Worm (Caenorhabditis elegans): Measurements from ENCODE around the gene W06A7.2.

Gene W06A7.2

ce11 chrV:14854261-14854660, 32.6 kb downstream of the W06A7.2 start:
- TF ChIP-seq nhr-23 (tag; optimal IDR thresholded peaks at IDR 0.05), result no peak
- no peak for TF ChIP-seq ceh-16 (tag; optimal IDR thresholded peaks at IDR 0.05)

ce11 chrV:14855626-14856025, 34.0 kb downstream of the W06A7.2 start:
- TF ChIP-seq pha-4 (tag; optimal IDR thresholded peaks at IDR 0.05), result no peak
- TF ChIP-seq nhr-43 (tag; optimal IDR thresholded peaks at IDR 0.05; ENCODE audit: poor library complexity, severe bottlenecking), result peak; percentile 50
- peak; percentile 10 for TF ChIP-seq snpc-4 (tag; optimal IDR thresholded peaks at IDR 0.05)
- TF ChIP-seq elt-2 (tag; optimal IDR thresholded peaks at IDR 0.05), result peak; percentile 20
- TF ChIP-seq pqm-1 (tag; optimal IDR thresholded peaks at IDR 0.05), result peak; percentile 6
- no peak for TF ChIP-seq egl-27 (tag; optimal IDR thresholded peaks at IDR 0.05)
- TF ChIP-seq ceh-9 (tag; optimal IDR thresholded peaks at IDR 0.05), result no peak
- TF ChIP-seq nhr-12 (tag; optimal IDR thresholded peaks at IDR 0.05), result no peak
- no peak for TF ChIP-seq mdl-1 (tag; optimal IDR thresholded peaks at IDR 0.05)
- peak; percentile 28 for TF ChIP-seq lin-39 (tag; optimal IDR thresholded peaks at IDR 0.05)

ce11 chrV:14858503-14858902, 36.9 kb downstream of the W06A7.2 start, which contains the start of gene npr-13:
TSS of gene npr-13 (minus strand) at chrV:14858603.
- TF ChIP-seq nhr-12 (tag; optimal IDR thresholded peaks at IDR 0.05) (no peak), ceh-28 (tag; optimal IDR thresholded peaks at IDR 0.05) (no peak), nhr-67 (tag; optimal IDR thresholded peaks at IDR 0.05) (no peak)

- TF ChIP-seq nhr-11 (tag; optimal IDR thresholded peaks at IDR 0.05) (no peak), sea-2 (GFP tag; optimal IDR thresholded peaks at IDR 0.05) (no peak), nhr-76 (tag; optimal IDR thresholded peaks at IDR 0.05) (no peak), fkh-10 (GFP tag; optimal IDR thresholded peaks at IDR 0.05) (peak; percentile 76), jun-1 (tag; optimal IDR thresholded peaks at IDR 0.05) (no peak), fos-1 (tag; optimal IDR thresholded peaks at IDR 0.05) (no peak), snpc-4 (tag; optimal IDR thresholded peaks at IDR 0.05) (no peak)
These were observed 37.7 kb downstream of the W06A7.2 start for ce11 chrV:14859380-14859779.

ce11 chrV:14868181-14868580, 46.5 kb downstream of the W06A7.2 start, which contains the start of gene gcy-14:
TSS of gene gcy-14 (minus strand) at chrV:14868281.
- TF ChIP-seq ceh-82 (tag; optimal IDR thresholded peaks at IDR 0.05) (no peak), nhr-237 (tag; optimal IDR thresholded peaks at IDR 0.05) (no peak), R02D3.7 (tag; optimal IDR thresholded peaks at IDR 0.05) (no peak), sea-2 (GFP tag; optimal IDR thresholded peaks at IDR 0.05) (no peak), nfya-1 (tag; optimal IDR thresholded peaks at IDR 0.05; ENCODE audit: insufficient read depth) (no peak), fos-1 (tag; optimal IDR thresholded peaks at IDR 0.05) (no peak), mml-1 (tag; optimal IDR thresholded peaks at IDR 0.05) (no peak), nhr-77 (tag; optimal IDR thresholded peaks at IDR 0.05) (no peak), egl-5 (tag; optimal IDR thresholded peaks at IDR 0.05) (no peak), tbx-2 (tag; optimal IDR thresholded peaks at IDR 0.05) (no peak)

ce11 chrV:14871365-14871764, 49.7 kb downstream of the W06A7.2 start, which contains the start of gene ZC412.3:
TSS of gene ZC412.3 (minus strand) at chrV:14871547.
- no peak for TF ChIP-seq ceh-28 (tag; optimal IDR thresholded peaks at IDR 0.05)
- TF ChIP-seq lin-39 (tag; optimal IDR thresholded peaks at IDR 0.05), result peak; percentile 55
- TF ChIP-seq tbx-2 (tag; optimal IDR thresholded peaks at IDR 0.05), result no peak

Measured in whole organism, L3 larva.